Fruit fly (Drosophila melanogaster) whole organism, embryonic: ENCODE data around the gene wapl.

Source experiments
- Adf1 ChIP-seq: fragments of 200-800 bp; sonication (Bioruptor generic); IDR thresholded peaks from 2 replicates; pipeline ENCODE4 v1.3.6; 2022; ENCODE audit warnings: missing biosample characterization, missing genetic modification characterization
- B-H1 ChIP-seq: fragments of 200-800 bp; sonication (Bioruptor generic); IDR thresholded peaks from 3 replicates; pipeline ENCODE4 v1.3.6; 2022; ENCODE audit warnings: missing biosample characterization, missing genetic modification characterization
- BtbVII ChIP-seq: fragments of 200-800 bp; sonication (Bioruptor generic); optimal IDR thresholded peaks from 3 replicates; lab custom pipeline; 2017; ENCODE audit warnings: missing biosample characterization, mild to moderate bottlenecking, missing genetic modification characterization
- CG10543 ChIP-seq: fragments of 200-800 bp; sonication (Bioruptor generic); optimal IDR thresholded peaks from 3 replicates; lab custom pipeline; 2017; ENCODE audit warnings: missing biosample characterization, mild to moderate bottlenecking, missing genetic modification characterization, moderate library complexity
- CG11398 ChIP-seq: fragments of 200-800 bp; sonication (Bioruptor generic); optimal IDR thresholded peaks from 2 replicates; lab custom pipeline; 2016; ENCODE audit warnings: missing biosample characterization, missing genetic modification characterization
- CG3163 ChIP-seq: fragments of 200-800 bp; sonication (Bioruptor generic); optimal IDR thresholded peaks from 3 replicates; lab custom pipeline; 2016; ENCODE audit warnings: missing biosample characterization, missing genetic modification characterization
- CG32532 ChIP-seq: fragments of 200-800 bp; sonication (Bioruptor generic); IDR thresholded peaks from 2 replicates; pipeline ENCODE4 v1.3.6; 2022; ENCODE audit warnings: missing biosample characterization, missing genetic modification characterization
- CG33557 ChIP-seq: fragments of 200-800 bp; sonication (Bioruptor generic); optimal IDR thresholded peaks from 2 replicates; lab custom pipeline; 2019; ENCODE audit warnings: missing biosample characterization, mild to moderate bottlenecking, missing genetic modification characterization, moderate library complexity
- CG34224 ChIP-seq: fragments of 200-800 bp; sonication (Bioruptor generic); IDR thresholded peaks from 3 replicates; pipeline ENCODE4 v1.3.6; 2022; ENCODE audit warnings: missing biosample characterization, missing genetic modification characterization; ENCODE audit not compliant: partially characterized antibody
- CG5953 ChIP-seq: fragments of 200-800 bp; sonication (Bioruptor generic); IDR thresholded peaks from 2 replicates; pipeline ENCODE4 v1.3.6; 2022; ENCODE audit warnings: missing biosample characterization, missing genetic modification characterization
- CG8290 ChIP-seq, 3 experiments: fragments of 200-800 bp; sonication (Bioruptor generic); optimal IDR thresholded peaks; 2 replicates each; lab custom pipeline; 2016 to 2019; ENCODE audit warnings: missing biosample characterization in 3 of 3, missing genetic modification characterization in 3 of 3, mild to moderate bottlenecking in 2 of 3, moderate library complexity in 1 of 3
- D19A ChIP-seq: fragments of 200-800 bp; optimal IDR thresholded peaks from 3 replicates; lab custom pipeline; 2019; ENCODE audit warnings: missing biosample characterization, mild to moderate bottlenecking, missing genetic modification characterization, moderate library complexity
- Deaf1 ChIP-seq: fragments of 200-800 bp; optimal IDR thresholded peaks from 3 replicates; lab custom pipeline; 2019; ENCODE audit warnings: missing biosample characterization, mild to moderate bottlenecking, missing genetic modification characterization, moderate library complexity
- Doc3 ChIP-seq: fragments of 200-800 bp; sonication (Bioruptor generic); IDR thresholded peaks from 3 replicates; pipeline ENCODE4 v1.3.6; 2022; ENCODE audit warnings: missing biosample characterization, missing genetic modification characterization; ENCODE audit not compliant: partially characterized antibody
- Ets65A ChIP-seq: fragments of 200-800 bp; sonication (Bioruptor generic); peaks from one replicate; lab custom pipeline; 2016; ENCODE audit warnings: missing biosample characterization, missing genetic modification characterization
- Fer2 ChIP-seq: fragments of 200-800 bp; sonication (Bioruptor generic); optimal IDR thresholded peaks from 2 replicates; lab custom pipeline; 2018; ENCODE audit warnings: missing biosample characterization, mild to moderate bottlenecking, missing genetic modification characterization, moderate library complexity
- Med ChIP-seq: fragments of 200-800 bp; sonication (Bioruptor generic); peaks from one replicate; lab custom pipeline; 2016; ENCODE audit warnings: missing biosample characterization, missing genetic modification characterization, mild to moderate bottlenecking, inconsistent platforms, moderate library complexity
- Pdp1 ChIP-seq, 2 experiments: fragments of 200-800 bp; sonication (Bioruptor generic); optimal IDR thresholded peaks; 3 replicates each; lab custom pipeline; 2016; ENCODE audit warnings: missing biosample characterization in 2 of 2, missing genetic modification characterization in 2 of 2, mild to moderate bottlenecking in 1 of 2, moderate library complexity in 1 of 2
- Tbp ChIP-seq: fragments of >200 bp; optimal IDR thresholded peaks from 2 replicates; lab custom pipeline; 2018; ENCODE audit warnings: missing biosample characterization, missing genetic modification characterization
- Trl ChIP-seq, 3 experiments: fragments of >200 bp in 2 of 3; fragments of 200-800 bp in 1 of 3; sonication (Bioruptor generic) in 1 of 3; optimal IDR thresholded peaks; 2 replicates in 1 of 3; 3 replicates in 2 of 3; lab custom pipeline; 2016 to 2017; ENCODE audit warnings: missing biosample characterization in 1 of 3, missing genetic modification characterization in 1 of 3
- cato ChIP-seq: fragments of 200-800 bp; sonication (Bioruptor generic); optimal IDR thresholded peaks from 2 replicates; lab custom pipeline; 2016; ENCODE audit warnings: missing biosample characterization, missing genetic modification characterization, borderline replicate concordance
- chif ChIP-seq, 2 experiments: fragments of 200-800 bp; sonication (Bioruptor generic); optimal IDR thresholded peaks; 3 replicates each; lab custom pipeline; 2016; ENCODE audit warnings: missing biosample characterization in 2 of 2, missing genetic modification characterization in 2 of 2
- crol ChIP-seq: fragments of 200-800 bp; sonication (Bioruptor generic); IDR thresholded peaks from 2 replicates; pipeline ENCODE4 v1.3.6; 2022; ENCODE audit warnings: missing biosample characterization, missing genetic modification characterization
- cwo ChIP-seq: fragments of 200-800 bp; sonication (Bioruptor generic); optimal IDR thresholded peaks from 3 replicates; lab custom pipeline; 2017; ENCODE audit warnings: missing biosample characterization, missing genetic modification characterization, mild to moderate bottlenecking, moderate library complexity, missing genetic modification reagents
- en ChIP-seq: fragments of 200-800 bp; sonication (Bioruptor generic); optimal IDR thresholded peaks from 2 replicates; lab custom pipeline; 2016; ENCODE audit warnings: missing biosample characterization, missing genetic modification characterization
- eyg ChIP-seq: fragments of 200-800 bp; sonication (Bioruptor generic); optimal IDR thresholded peaks from 3 replicates; lab custom pipeline; 2016; ENCODE audit warnings: missing biosample characterization, missing genetic modification characterization
- p53 ChIP-seq: fragments of 200-800 bp; sonication (Bioruptor generic); optimal IDR thresholded peaks from 2 replicates; lab custom pipeline; 2016; ENCODE audit warnings: missing biosample characterization, missing genetic modification characterization
- sens ChIP-seq: fragments of 200-800 bp; sonication (Bioruptor generic); peaks from one replicate; lab custom pipeline; 2016; ENCODE audit warnings: missing biosample characterization, missing genetic modification characterization
- so ChIP-seq: fragments of 200-800 bp; sonication (Bioruptor generic); IDR thresholded peaks from 3 replicates; pipeline ENCODE4 v1.3.6; 2022; ENCODE audit warnings: missing biosample characterization, missing genetic modification characterization
- stwl ChIP-seq: fragments of 200-800 bp; sonication (Bioruptor generic); optimal IDR thresholded peaks from 3 replicates; lab custom pipeline; 2018; ENCODE audit warnings: missing biosample characterization, mild to moderate bottlenecking, missing genetic modification characterization, moderate library complexity
- sug ChIP-seq: fragments of 200-800 bp; optimal IDR thresholded peaks from 2 replicates; lab custom pipeline; 2019; ENCODE audit warnings: missing biosample characterization, mild to moderate bottlenecking, missing genetic modification characterization, moderate library complexity
- tin ChIP-seq: fragments of 200-800 bp; sonication (Bioruptor generic); optimal IDR thresholded peaks from 3 replicates; lab custom pipeline; 2016; ENCODE audit warnings: missing biosample characterization, missing genetic modification characterization
- twi ChIP-seq: fragments of 200-800 bp; optimal IDR thresholded peaks from 2 replicates; lab custom pipeline; 2019; ENCODE audit warnings: missing biosample characterization, mild to moderate bottlenecking, missing genetic modification characterization, moderate library complexity
- zen ChIP-seq: fragments of 200-800 bp; sonication (Bioruptor generic); optimal IDR thresholded peaks from 3 replicates; lab custom pipeline; 2018; ENCODE audit warnings: missing biosample characterization, mild to moderate bottlenecking, missing genetic modification characterization, moderate library complexity

Gene wapl

DNA sequence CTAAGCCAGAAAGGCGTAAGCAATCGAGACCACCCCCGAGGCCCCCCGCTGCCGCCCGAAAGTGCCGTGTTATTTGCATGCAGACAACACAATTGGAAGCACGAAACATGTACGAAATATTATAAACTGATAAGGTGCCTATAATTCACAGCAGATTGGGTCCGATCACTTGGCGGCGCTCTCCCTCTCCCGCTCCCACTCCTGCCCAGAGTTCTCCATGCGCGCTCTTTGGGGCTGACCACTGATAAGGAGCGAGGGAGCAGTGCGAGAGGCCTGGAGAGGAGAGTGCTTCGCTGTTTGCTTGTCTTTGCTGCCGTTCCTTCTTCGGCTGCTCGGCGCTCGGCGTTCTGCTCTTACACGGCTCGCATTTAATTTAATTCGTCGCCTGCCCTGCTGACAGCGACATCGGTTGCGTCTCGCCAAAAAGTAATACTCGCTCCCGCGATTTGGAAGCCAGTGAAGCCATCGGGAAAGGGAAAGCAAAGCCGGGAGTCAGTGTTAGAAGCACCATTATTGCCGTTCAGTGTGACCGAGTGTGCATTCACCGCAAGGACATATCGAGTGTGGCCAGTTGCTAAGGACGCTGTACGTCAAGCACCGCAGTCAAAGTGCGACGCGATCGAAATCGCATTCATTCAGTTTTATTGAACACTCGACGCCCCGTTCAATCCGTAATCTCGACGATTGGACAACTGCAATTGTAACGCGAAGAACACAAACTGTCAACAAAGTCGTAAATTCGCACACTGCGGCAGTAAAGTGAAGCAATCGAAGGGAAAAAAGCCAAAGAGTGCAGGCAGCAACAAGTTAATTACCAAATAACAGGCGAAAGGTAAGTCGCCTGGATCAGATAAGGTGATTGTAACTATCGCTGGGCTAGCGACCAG is 35.7 kb upstream of the wapl start (continued):
- TF ChIP-seq Deaf1 (tag; lab: Kevin White, UChicago) (peak; percentile 87), tin (GFP tag; lab: Kevin White, UChicago) (no peak), CG11398 (GFP tag; lab: Kevin White, UChicago) (no peak), CG32532 (GFP tag; lab: Robert Waterston, UW) (peak; percentile 48; the same call in 1 of the 2 replicates), so (GFP tag; lab: Robert Waterston, UW) (no peak), BtbVII (GFP tag; lab: Kevin White, UChicago) (no peak), eyg (no peak), zen (tag; lab: Kevin White, UChicago) (no peak), Adf1 (GFP tag; lab: Robert Waterston, UW) (peak; percentile 28; the same call in 1 of the 2 replicates), CG34224 (peak; percentile 44; the same call in 1 of the 3 replicates), CG33557 (GFP tag; lab: Kevin White, UChicago) (no peak), CG3163 (peak; percentile 3), p53 (GFP tag; lab: Kevin White, UChicago) (no peak), CG5953 (GFP tag; lab: Robert Waterston, UW) (no peak), CG10543 (GFP tag; lab: Kevin White, UChicago) (peak; percentile 58), cwo (GFP tag; lab: Kevin White, UChicago) (peak; percentile 4), sug (peak; percentile 94), B-H1 (GFP tag; lab: Robert Waterston, UW) (no peak), CG8290 (GFP tag; optimal IDR thresholded peaks at IDR 0.05; lab: Kevin White, UChicago) (no peak), CG8290 (tag; optimal IDR thresholded peaks at IDR 0.05; lab: Kevin White, UChicago) (no peak), stwl (tag; lab: Kevin White, UChicago) (peak; percentile 92), Trl (optimal IDR thresholded peaks at IDR 0.05; lab: Kevin White, UChicago) (peak; percentile 62 to 71), Trl (GFP tag; optimal IDR thresholded peaks at IDR 0.05; lab: Kevin White, UChicago) (no peak), Doc3 (0 out of 3 replicates have a peak, but pooled peaks have one; percentile 33), twi (tag; lab: Kevin White, UChicago) (no peak)
- TF ChIP-seq, all 482 proteins: peak for 27

DNA sequence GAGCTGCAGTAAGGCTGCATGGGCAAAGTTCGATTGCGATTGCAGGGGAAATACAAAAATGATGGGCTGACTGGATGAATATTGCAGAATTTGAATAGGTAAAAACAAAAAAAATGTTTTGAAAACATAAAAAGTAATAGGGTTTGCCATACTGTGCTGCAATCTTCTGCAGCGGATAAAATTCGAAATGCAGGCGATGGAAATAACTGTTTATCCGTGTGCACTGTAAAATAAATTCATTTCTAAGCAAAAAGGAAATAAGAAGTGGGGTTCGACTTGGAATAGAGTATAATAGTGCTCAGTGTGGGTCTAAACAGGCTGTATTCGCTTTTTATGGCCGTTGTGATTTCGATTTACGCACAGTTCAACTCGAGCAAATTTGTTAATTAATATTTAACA is 35.0 kb upstream of the wapl start, which contains the start of gene CG14053:
TSS of gene CG14053 (minus strand) at position 101 of the 399 bp plus-strand sequence.
- TF ChIP-seq Fer2 (tag; lab: Kevin White, UChicago) = no peak
- TF ChIP-seq Ets65A = peak; percentile 19
- TF ChIP-seq D19A = peak; percentile 23
- TF ChIP-seq Tbp = no peak

DNA sequence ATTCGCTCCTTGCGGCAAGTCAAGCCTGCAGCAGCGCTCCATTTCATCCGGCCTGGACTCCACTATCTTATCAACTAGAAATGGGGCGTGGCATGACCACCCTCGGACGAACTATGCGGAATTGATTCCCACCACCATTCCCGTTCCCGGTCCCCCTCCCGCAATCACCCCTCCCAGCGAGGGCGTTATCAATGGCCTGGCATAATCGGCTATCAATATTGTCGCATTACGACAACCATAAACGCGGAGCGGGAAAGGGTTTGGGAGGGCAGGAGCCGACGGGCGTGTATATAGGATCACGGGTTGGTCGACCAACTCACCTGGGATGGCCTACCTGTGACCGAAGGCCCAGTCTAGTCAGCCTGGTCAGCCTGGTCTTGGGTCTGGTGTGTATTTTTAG is 34.4 kb upstream of the wapl start:
- peak; percentile 16 for TF ChIP-seq sens (GFP tag; lab: Kevin White, UChicago)
- no peak for TF ChIP-seq chif (GFP tag; optimal IDR thresholded peaks at IDR 0.05; lab: Kevin White, UChicago)
- TF ChIP-seq sug = peak; percentile 69
- peak; percentile 66 for TF ChIP-seq crol (GFP tag; lab: Robert Waterston, UW)
- peak in 1 of 2 experiments; percentile 54 for TF ChIP-seq Pdp1 (GFP tag; optimal IDR thresholded peaks at IDR 0.05; lab: Kevin White, UChicago)
- no peak for TF ChIP-seq cato (GFP tag; lab: Kevin White, UChicago)
- no peak for TF ChIP-seq CG8290 (GFP tag; optimal IDR thresholded peaks at IDR 0.05; lab: Kevin White, UChicago)
- TF ChIP-seq CG8290 (tag; optimal IDR thresholded peaks at IDR 0.05; lab: Kevin White, UChicago) = peak in 1 of 2 experiments; percentile 8
- TF ChIP-seq en = no peak
- TF ChIP-seq Med (GFP tag; lab: Kevin White, UChicago) = peak; percentile 50
